Worm (Caenorhabditis elegans): ENCODE measurements around the gene F17C11.26.
A peak's percentile ranks its signal among the peaks of the same experiment; 100 is the strongest.

Gene F17C11.26

ce11 chrV:10918373-10918772 is 22.9 kb upstream of the F17C11.26 start, which contains the start of gene F58B4.2:
F58B4.2 (minus strand) TSS chrV:10918473.
- TF ChIP-seq mep-1 (tag; optimal IDR thresholded peaks at IDR 0.05) (no peak), lin-13 (tag; optimal IDR thresholded peaks at IDR 0.05) (no peak), elt-3 (tag; optimal IDR thresholded peaks at IDR 0.05) (no peak), sem-2 (GFP tag; optimal IDR thresholded peaks at IDR 0.05) (no peak), nhr-76 (tag; optimal IDR thresholded peaks at IDR 0.05) (no peak), unc-62 (GFP tag; optimal IDR thresholded peaks at IDR 0.05) (no peak), ztf-11 (tag; optimal IDR thresholded peaks at IDR 0.05) (no peak), blmp-1 (tag; optimal IDR thresholded peaks at IDR 0.05) (no peak), M03D4.4 (tag; optimal IDR thresholded peaks at IDR 0.05) (no peak), ham-2 (GFP tag; optimal IDR thresholded peaks at IDR 0.05) (no peak), mls-2 (tag; optimal IDR thresholded peaks at IDR 0.05) (no peak), ceh-43 (GFP tag; optimal IDR thresholded peaks at IDR 0.05) (no peak)

DNA sequence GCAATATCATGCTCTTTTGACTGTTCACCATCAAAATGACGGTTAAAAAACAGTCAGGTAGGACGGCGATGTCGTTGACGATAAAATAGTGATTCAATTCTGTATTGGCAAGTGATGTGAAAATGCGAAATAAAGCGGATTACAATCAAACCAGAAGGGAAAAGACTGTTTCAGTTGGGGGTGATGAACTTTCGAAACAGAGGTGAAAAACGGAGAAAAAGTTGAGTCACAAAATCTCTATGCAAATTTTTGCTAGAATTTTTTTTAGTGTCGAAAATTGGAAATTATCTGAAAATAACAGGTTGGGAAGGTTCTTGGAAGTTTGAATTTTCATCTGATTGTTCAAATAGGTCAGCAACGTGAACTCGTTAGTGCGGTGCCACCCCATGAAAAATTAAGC is 19.5 kb upstream of the F17C11.26 start, which contains the start of gene nas-31:
TSS of gene nas-31 (minus strand) at position 101 of the 400 bp plus-strand sequence.
- TF ChIP-seq M03D4.4 (tag; optimal IDR thresholded peaks at IDR 0.05) (no peak), ceh-43 (GFP tag; optimal IDR thresholded peaks at IDR 0.05) (no peak), unc-39 (tag; optimal IDR thresholded peaks at IDR 0.05) (no peak), hlh-1 (tag; optimal IDR thresholded peaks at IDR 0.05) (no peak), drap-1 (GFP tag; optimal IDR thresholded peaks at IDR 0.05) (no peak), mab-5 (tag; optimal IDR thresholded peaks at IDR 0.05) (no peak), mls-2 (tag; optimal IDR thresholded peaks at IDR 0.05) (no peak), cnd-1 (tag; optimal IDR thresholded peaks at IDR 0.05) (no peak), ceh-83 (GFP tag; optimal IDR thresholded peaks at IDR 0.05) (no peak), lsy-2 (tag; optimal IDR thresholded peaks at IDR 0.05) (no peak), unc-62 (GFP tag; optimal IDR thresholded peaks at IDR 0.05) (no peak), ces-1 (GFP tag; optimal IDR thresholded peaks at IDR 0.05) (no peak), pha-4 (tag; optimal IDR thresholded peaks at IDR 0.05) (no peak), lin-32 (GFP tag; optimal IDR thresholded peaks at IDR 0.05) (no peak), bed-3 (GFP tag; optimal IDR thresholded peaks at IDR 0.05) (no peak), blmp-1 (tag; optimal IDR thresholded peaks at IDR 0.05) (no peak), elt-1 (tag; optimal IDR thresholded peaks at IDR 0.05; ENCODE audit: borderline replicate concordance, insufficient read depth) (no peak), nhr-76 (tag; optimal IDR thresholded peaks at IDR 0.05) (no peak), tbx-8 (GFP tag; optimal IDR thresholded peaks at IDR 0.05) (no peak)

ce11 chrV:10923229-10923628 is 18.0 kb upstream of the F17C11.26 start, which contains the start of gene F58B4.7:
F58B4.7 (minus strand) TSS chrV:10923329.
- TF ChIP-seq nhr-2 (tag; optimal IDR thresholded peaks at IDR 0.05): no peak

DNA sequence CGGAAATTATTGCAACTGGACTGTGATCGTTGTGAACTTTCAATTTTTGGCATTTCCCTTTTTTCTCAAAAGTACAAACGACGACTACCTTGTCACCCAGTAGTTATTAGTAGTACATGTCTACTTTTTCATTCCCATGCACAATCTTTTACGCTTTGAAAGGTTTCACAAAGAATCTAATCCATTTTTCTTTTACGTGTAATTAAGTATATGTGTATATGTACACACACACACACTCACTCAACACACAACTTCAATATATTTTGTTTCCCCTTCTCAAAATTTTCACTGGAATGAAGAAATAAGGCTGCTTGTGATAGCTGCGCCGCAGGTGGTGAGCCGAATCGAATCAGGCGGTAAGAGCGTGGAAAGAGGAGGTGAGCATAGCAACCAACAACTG is 16.5 kb upstream of the F17C11.26 start, which contains the start of gene F58B4.6:
TSS of gene F58B4.6 (plus strand) at position 301 of the 400 bp plus-strand sequence.
- TF ChIP-seq nhr-28 (tag; optimal IDR thresholded peaks at IDR 0.05) (no peak), ces-1 (GFP tag; optimal IDR thresholded peaks at IDR 0.05) (peak; percentile 28)

- TF ChIP-seq bed-3 (GFP tag; optimal IDR thresholded peaks at IDR 0.05) (no peak), ces-1 (GFP tag; optimal IDR thresholded peaks at IDR 0.05) (no peak), tbx-8 (GFP tag; optimal IDR thresholded peaks at IDR 0.05) (no peak), drap-1 (GFP tag; optimal IDR thresholded peaks at IDR 0.05) (no peak), flh-1 (GFP tag; optimal IDR thresholded peaks at IDR 0.05) (no peak), hlh-1 (tag; optimal IDR thresholded peaks at IDR 0.05) (no peak), mab-5 (tag; optimal IDR thresholded peaks at IDR 0.05) (no peak), nhr-12 (tag; optimal IDR thresholded peaks at IDR 0.05) (no peak), ztf-11 (tag; optimal IDR thresholded peaks at IDR 0.05) (no peak), sptf-1 (tag; optimal IDR thresholded peaks at IDR 0.05) (no peak), snpc-4 (tag; optimal IDR thresholded peaks at IDR 0.05) (no peak), lsy-2 (tag; optimal IDR thresholded peaks at IDR 0.05) (no peak), ceh-43 (GFP tag; optimal IDR thresholded peaks at IDR 0.05) (no peak), mls-2 (tag; optimal IDR thresholded peaks at IDR 0.05) (no peak), nhr-237 (tag; optimal IDR thresholded peaks at IDR 0.05) (no peak), elt-1 (tag; optimal IDR thresholded peaks at IDR 0.05; ENCODE audit: borderline replicate concordance, insufficient read depth) (no peak), mep-1 (tag; optimal IDR thresholded peaks at IDR 0.05) (no peak), lin-13 (tag; optimal IDR thresholded peaks at IDR 0.05) (no peak), sem-2 (GFP tag; optimal IDR thresholded peaks at IDR 0.05) (no peak)
These were observed 15.6 kb upstream of the F17C11.26 start for ce11 chrV:10925658-10926057.
